Fruit fly (Drosophila melanogaster) whole organism, prepupa: ENCODE results near the gene CG15386.

Source experiments
- Blimp-1 ChIP-seq: fragments of 200-800 bp; sonication (Bioruptor generic); optimal IDR thresholded peaks from 3 replicates; lab custom pipeline; 2017; ENCODE audit warnings: missing biosample characterization, missing genetic modification characterization, mild to moderate bottlenecking, moderate library complexity, missing genetic modification reagents
- CG10669 ChIP-seq: fragments of 200-800 bp; sonication (Bioruptor generic); optimal IDR thresholded peaks from 3 replicates; lab custom pipeline; 2018; ENCODE audit warnings: missing biosample characterization, mild to moderate bottlenecking, missing genetic modification characterization, moderate library complexity
- CG11762 ChIP-seq: fragments of 200-800 bp; sonication (Bioruptor generic); optimal IDR thresholded peaks from 3 replicates; lab custom pipeline; 2016; ENCODE audit warnings: missing biosample characterization, missing genetic modification characterization; ENCODE audit not compliant: insufficient read depth
- CG15336 ChIP-seq: fragments of 200-800 bp; sonication (Bioruptor generic); IDR thresholded peaks from 2 replicates; pipeline ENCODE4 v1.3.6; 2022; ENCODE audit warnings: missing biosample characterization, missing genetic modification characterization
- CG1621 ChIP-seq: fragments of 200-800 bp; sonication (Bioruptor generic); optimal IDR thresholded peaks from 3 replicates; lab custom pipeline; 2018; ENCODE audit warnings: missing biosample characterization, mild to moderate bottlenecking, missing genetic modification characterization
- CG16779 ChIP-seq: fragments of 200-800 bp; sonication (Bioruptor generic); optimal IDR thresholded peaks from 3 replicates; lab custom pipeline; 2017; ENCODE audit warnings: missing biosample characterization, mild to moderate bottlenecking, missing genetic modification characterization
- CG3032 ChIP-seq: fragments of 200-800 bp; optimal IDR thresholded peaks from 2 replicates; lab custom pipeline; 2019; ENCODE audit warnings: missing biosample characterization, mild to moderate bottlenecking, missing genetic modification characterization, moderate library complexity
- CG32006 ChIP-seq: fragments of 200-800 bp; sonication (Bioruptor generic); optimal IDR thresholded peaks from 3 replicates; lab custom pipeline; 2017; ENCODE audit warnings: missing biosample characterization, mild to moderate bottlenecking, missing genetic modification characterization
- CG34406 ChIP-seq: fragments of 200-800 bp; sonication (Bioruptor generic); optimal IDR thresholded peaks from 3 replicates; lab custom pipeline; 2016; ENCODE audit warnings: missing biosample characterization, missing genetic modification characterization
- CG3919 ChIP-seq: fragments of 200-800 bp; sonication (Bioruptor generic); optimal IDR thresholded peaks from 3 replicates; lab custom pipeline; 2016; ENCODE audit warnings: missing biosample characterization, missing genetic modification characterization
- CG6276 ChIP-seq: fragments of 200-800 bp; sonication (Bioruptor generic); optimal IDR thresholded peaks from 2 replicates; lab custom pipeline; 2017; ENCODE audit warnings: missing biosample characterization, mild to moderate bottlenecking, missing genetic modification characterization
- CG6792 ChIP-seq: fragments of 200-800 bp; sonication (Bioruptor generic); optimal IDR thresholded peaks from 3 replicates; lab custom pipeline; 2016; ENCODE audit warnings: missing biosample characterization, missing genetic modification characterization
- CG6808 ChIP-seq: fragments of 200-800 bp; sonication (Bioruptor generic); optimal IDR thresholded peaks from 3 replicates; lab custom pipeline; 2017; ENCODE audit warnings: missing biosample characterization, missing genetic modification characterization, mild to moderate bottlenecking, moderate library complexity, missing genetic modification reagents
- CG6854 ChIP-seq: fragments of 200-800 bp; sonication (Bioruptor generic); optimal IDR thresholded peaks from 2 replicates; lab custom pipeline; 2017; ENCODE audit warnings: missing biosample characterization, mild to moderate bottlenecking, missing genetic modification characterization
- CG7368 ChIP-seq: fragments of 200-800 bp; sonication (Bioruptor generic); optimal IDR thresholded peaks from 3 replicates; lab custom pipeline; 2016; ENCODE audit warnings: missing biosample characterization, missing genetic modification characterization
- CG8119 ChIP-seq: fragments of 200-800 bp; sonication (Bioruptor generic); IDR thresholded peaks from 3 replicates; pipeline ENCODE4 v1.3.6; 2022; ENCODE audit warnings: missing biosample characterization, missing genetic modification characterization
- CG8319 ChIP-seq: fragments of 200-800 bp; sonication (Bioruptor generic); optimal IDR thresholded peaks from 3 replicates; lab custom pipeline; 2016; ENCODE audit warnings: missing biosample characterization, missing genetic modification characterization
- CG9139 ChIP-seq: fragments of 200-800 bp; sonication (Bioruptor generic); optimal IDR thresholded peaks from 3 replicates; lab custom pipeline; 2017; ENCODE audit warnings: missing biosample characterization, mild to moderate bottlenecking, missing genetic modification characterization
- Eip75B ChIP-seq: fragments of 200-800 bp; sonication (Bioruptor generic); optimal IDR thresholded peaks from 3 replicates; lab custom pipeline; 2016; ENCODE audit warnings: missing biosample characterization, missing genetic modification characterization
- Eip78C ChIP-seq: fragments of 200-800 bp; sonication (Bioruptor generic); peaks from one replicate; lab custom pipeline; 2016; ENCODE audit warnings: missing biosample characterization, missing genetic modification characterization
- Ets21C ChIP-seq: fragments of 200-800 bp; sonication (Bioruptor generic); optimal IDR thresholded peaks from 3 replicates; lab custom pipeline; 2016; ENCODE audit warnings: missing biosample characterization, missing genetic modification characterization
- Ets96B ChIP-seq: fragments of 200-800 bp; optimal IDR thresholded peaks from 2 replicates; lab custom pipeline; 2019; ENCODE audit warnings: missing biosample characterization, mild to moderate bottlenecking, missing genetic modification characterization, moderate library complexity
- Hr38 ChIP-seq: sonication (Bioruptor generic); optimal IDR thresholded peaks from 2 replicates; lab custom pipeline; 2016; ENCODE audit warnings: missing biosample characterization, missing genetic modification characterization
- Hr4 ChIP-seq: fragments of 200-800 bp; sonication (Bioruptor generic); optimal IDR thresholded peaks from 3 replicates; lab custom pipeline; 2016; ENCODE audit warnings: missing biosample characterization, missing genetic modification characterization
- Lpt ChIP-seq: fragments of 200-800 bp; sonication (Bioruptor generic); optimal IDR thresholded peaks from 3 replicates; lab custom pipeline; 2016; ENCODE audit warnings: missing biosample characterization, missing genetic modification characterization
- Met ChIP-seq: fragments of 200-800 bp; sonication (Bioruptor generic); optimal IDR thresholded peaks from 3 replicates; lab custom pipeline; 2016; ENCODE audit warnings: missing biosample characterization, missing genetic modification characterization
- Smox ChIP-seq: fragments of 200-800 bp; sonication (Bioruptor generic); optimal IDR thresholded peaks from 3 replicates; lab custom pipeline; 2016; ENCODE audit warnings: missing biosample characterization, missing genetic modification characterization
- Sox102F ChIP-seq: fragments of 200-800 bp; sonication (Bioruptor generic); optimal IDR thresholded peaks from 2 replicates; lab custom pipeline; 2016; ENCODE audit warnings: missing biosample characterization, mild to moderate bottlenecking, missing genetic modification characterization
- Sox14 ChIP-seq: fragments of 200-800 bp; sonication (Bioruptor generic); optimal IDR thresholded peaks from 3 replicates; lab custom pipeline; 2016; ENCODE audit warnings: missing biosample characterization, missing genetic modification characterization
- Sox15 ChIP-seq: fragments of 200-800 bp; sonication (Bioruptor generic); optimal IDR thresholded peaks from 3 replicates; lab custom pipeline; 2016; ENCODE audit warnings: missing biosample characterization, missing genetic modification characterization
- achi ChIP-seq: fragments of 200-800 bp; sonication (Bioruptor generic); optimal IDR thresholded peaks from 3 replicates; lab custom pipeline; 2016; ENCODE audit warnings: missing biosample characterization, missing genetic modification characterization
- acj6 ChIP-seq: fragments of 200-800 bp; sonication (Bioruptor generic); optimal IDR thresholded peaks from 3 replicates; lab custom pipeline; 2016; ENCODE audit warnings: missing biosample characterization, missing genetic modification characterization
- cyc ChIP-seq: fragments of 200-800 bp; sonication (Bioruptor generic); optimal IDR thresholded peaks from 3 replicates; lab custom pipeline; 2016; ENCODE audit warnings: missing biosample characterization, missing genetic modification characterization
- dac ChIP-seq: fragments of 200-800 bp; sonication (Bioruptor generic); optimal IDR thresholded peaks from 2 replicates; lab custom pipeline; 2017; ENCODE audit warnings: missing biosample characterization, mild to moderate bottlenecking, missing genetic modification characterization
- dsx ChIP-seq: fragments of 200-800 bp; optimal IDR thresholded peaks from 3 replicates; lab custom pipeline; 2019; ENCODE audit warnings: missing biosample characterization, mild to moderate bottlenecking, missing genetic modification characterization, moderate library complexity; ENCODE audit not compliant: poor library complexity, severe bottlenecking
- eg ChIP-seq: fragments of 200-800 bp; sonication (Bioruptor generic); IDR thresholded peaks from 3 replicates; pipeline ENCODE4 v1.3.6; 2022; ENCODE audit warnings: missing biosample characterization, missing genetic modification characterization
- esn ChIP-seq: fragments of 200-800 bp; sonication (Bioruptor generic); optimal IDR thresholded peaks from 2 replicates; lab custom pipeline; 2016; ENCODE audit warnings: missing biosample characterization, mild to moderate bottlenecking, missing genetic modification characterization, moderate library complexity
- fd59A ChIP-seq: fragments of 200-800 bp; sonication (Bioruptor generic); optimal IDR thresholded peaks from 2 replicates; lab custom pipeline; 2017; ENCODE audit warnings: missing biosample characterization, mild to moderate bottlenecking, missing genetic modification characterization, missing genetic modification reagents
- fd85E ChIP-seq: fragments of 200-800 bp; sonication (Bioruptor generic); optimal IDR thresholded peaks from 3 replicates; lab custom pipeline; 2016; ENCODE audit warnings: missing biosample characterization, missing genetic modification characterization
- fkh ChIP-seq: fragments of 200-800 bp; sonication (Bioruptor generic); optimal IDR thresholded peaks from 3 replicates; lab custom pipeline; 2017; ENCODE audit warnings: missing biosample characterization, mild to moderate bottlenecking, missing genetic modification characterization, moderate library complexity
- lz ChIP-seq: fragments of 200-800 bp; sonication (Bioruptor generic); optimal IDR thresholded peaks from 3 replicates; lab custom pipeline; 2016; ENCODE audit warnings: missing biosample characterization, missing genetic modification characterization
- net ChIP-seq: fragments of 200-800 bp; sonication (Bioruptor generic); optimal IDR thresholded peaks from 3 replicates; lab custom pipeline; 2016; ENCODE audit warnings: missing biosample characterization, missing genetic modification characterization
- pdm3 ChIP-seq: fragments of 200-800 bp; sonication (Bioruptor generic); optimal IDR thresholded peaks from 3 replicates; lab custom pipeline; 2016; ENCODE audit warnings: missing biosample characterization, missing genetic modification characterization
- salr ChIP-seq, 2 experiments: fragments of 200-800 bp; sonication (Bioruptor generic); optimal IDR thresholded peaks; 3 replicates each; lab custom pipeline; 2016 to 2018; ENCODE audit warnings: missing biosample characterization in 2 of 2, missing genetic modification characterization in 2 of 2, mild to moderate bottlenecking in 1 of 2
- spab ChIP-seq: fragments of 200-800 bp; sonication (Bioruptor generic); optimal IDR thresholded peaks from 2 replicates; lab custom pipeline; 2017; ENCODE audit warnings: missing biosample characterization, mild to moderate bottlenecking, missing genetic modification characterization, missing genetic modification reagents
- ss ChIP-seq, 2 experiments: fragments of 200-800 bp; sonication (Bioruptor generic); optimal IDR thresholded peaks; 2 replicates in 1 of 2; 3 replicates in 1 of 2; lab custom pipeline; 2017 to 2018; ENCODE audit warnings: mild to moderate bottlenecking in 2 of 2, missing biosample characterization in 2 of 2, missing genetic modification characterization in 2 of 2, moderate library complexity in 1 of 2
- svp ChIP-seq: fragments of 200-800 bp; sonication (Bioruptor generic); peaks from one replicate; lab custom pipeline; 2016; ENCODE audit warnings: missing biosample characterization, missing genetic modification characterization
- topi ChIP-seq: fragments of 200-800 bp; sonication (Bioruptor generic); optimal IDR thresholded peaks from 3 replicates; lab custom pipeline; 2016; ENCODE audit warnings: missing biosample characterization, missing genetic modification characterization
- vri ChIP-seq: fragments of 200-800 bp; sonication (Bioruptor generic); optimal IDR thresholded peaks from 3 replicates; lab custom pipeline; 2016; ENCODE audit warnings: missing biosample characterization, mild to moderate bottlenecking, missing genetic modification characterization

Gene CG15386

DNA sequence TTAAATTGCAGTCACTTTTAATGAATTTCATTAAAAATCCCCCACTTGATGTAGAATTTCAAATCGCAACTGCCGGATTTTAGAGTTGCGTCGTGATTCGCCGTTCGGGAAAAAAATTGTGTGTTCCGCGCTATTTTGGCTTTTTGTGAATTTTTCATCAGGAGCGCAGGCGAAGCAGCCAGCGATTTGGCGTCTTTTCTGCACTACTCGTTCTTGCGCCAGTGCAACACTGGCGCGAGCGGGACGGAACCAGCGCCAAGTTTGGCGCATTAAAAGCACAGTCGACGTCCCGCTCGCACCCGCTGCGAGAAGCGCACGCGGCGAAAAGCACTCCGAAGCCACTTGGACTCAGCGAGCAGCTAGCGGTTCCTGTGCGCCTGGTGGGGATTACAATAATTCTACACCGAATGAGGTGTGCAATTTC lies 23.7 kb downstream of the CG15386 start:
- TF ChIP-seq Blimp-1 (GFP tag; lab: Kevin White, UChicago) (peak; percentile 30), Hr4 (GFP tag; lab: Kevin White, UChicago) (no peak), topi (GFP tag; lab: Kevin White, UChicago) (peak; percentile 59), CG32006 (GFP tag; lab: Kevin White, UChicago) (peak; percentile 56), fd59A (GFP tag; lab: Kevin White, UChicago) (peak; percentile 2), CG7368 (GFP tag; lab: Kevin White, UChicago) (peak; percentile 56), Met (GFP tag; lab: Kevin White, UChicago) (peak; percentile 61), dac (GFP tag; lab: Kevin White, UChicago) (no peak), fkh (GFP tag; lab: Kevin White, UChicago) (peak; percentile 53), Smox (GFP tag; lab: Kevin White, UChicago) (peak; percentile 40), CG9139 (peak; percentile 74), salr (GFP tag; optimal IDR thresholded peaks at IDR 0.05; lab: Kevin White, UChicago) (peak in 1 of 2 experiments; percentile 9), Eip78C (GFP tag; lab: Kevin White, UChicago) (no peak), Ets21C (GFP tag; lab: Kevin White, UChicago) (peak; percentile 20), fd85E (GFP tag; lab: Kevin White, UChicago) (no peak), CG8319 (GFP tag; lab: Kevin White, UChicago) (peak; percentile 56), CG8119 (no peak), acj6 (GFP tag; lab: Kevin White, UChicago) (peak; percentile 9), CG3032 (tag; lab: Kevin White, UChicago) (peak; percentile 50), CG3919 (GFP tag; lab: Kevin White, UChicago) (peak; percentile 54), Sox14 (peak; percentile 79), cyc (GFP tag; lab: Kevin White, UChicago) (no peak), CG1621 (tag; lab: Kevin White, UChicago) (peak; percentile 100), CG6792 (GFP tag; lab: Kevin White, UChicago) (peak; percentile 12), Sox102F (GFP tag; lab: Kevin White, UChicago) (peak; percentile 45), ss (GFP tag; optimal IDR thresholded peaks at IDR 0.05; lab: Kevin White, UChicago) (peak; percentile 38 to 39), CG34406 (peak; percentile 26), CG11762 (GFP tag; lab: Kevin White, UChicago) (no peak), vri (GFP tag; lab: Kevin White, UChicago) (peak; percentile 64), CG15336 (GFP tag; lab: Robert Waterston, UW) (no peak), Eip75B (GFP tag; lab: Kevin White, UChicago) (peak; percentile 63), Ets96B (peak; percentile 52), eg (no peak), Sox15 (GFP tag; lab: Kevin White, UChicago) (no peak), CG16779 (peak; percentile 60), spab (peak; percentile 25), lz (GFP tag; lab: Kevin White, UChicago) (peak; percentile 31), CG6808 (GFP tag; lab: Kevin White, UChicago) (peak; percentile 50), pdm3 (peak; percentile 26), esn (GFP tag; lab: Kevin White, UChicago) (peak; percentile 25), CG10669 (peak; percentile 2), Hr38 (GFP tag; lab: Kevin White, UChicago) (no peak), achi (GFP tag; lab: Kevin White, UChicago) (peak; percentile 12), Lpt (GFP tag; lab: Kevin White, UChicago) (peak; percentile 72), dsx (GFP tag; lab: Kevin White, UChicago) (peak; percentile 58), CG6854 (GFP tag; lab: Kevin White, UChicago) (peak; percentile 77), svp (GFP tag; lab: Kevin White, UChicago) (peak; percentile 89), net (GFP tag; lab: Kevin White, UChicago) (peak; percentile 68), CG6276 (peak; percentile 61)
